Fruit fly (Drosophila melanogaster) whole organism, prepupa: ENCODE measurements around the gene CG5346.
A peak's percentile ranks its signal among the peaks of the same experiment; 100 is the strongest.

ENCODE experiments used
- Blimp-1 ChIP-seq: fragments of 200-800 bp; sonication (Bioruptor generic); optimal IDR thresholded peaks from 3 replicates; lab custom pipeline; 2017; ENCODE audit warnings: missing biosample characterization, missing genetic modification characterization, mild to moderate bottlenecking, moderate library complexity, missing genetic modification reagents
- CG10631 ChIP-seq: fragments of 200-800 bp; sonication (Bioruptor generic); optimal IDR thresholded peaks from 2 replicates; lab custom pipeline; 2016; ENCODE audit warnings: missing biosample characterization, missing genetic modification characterization
- CG10669 ChIP-seq: fragments of 200-800 bp; sonication (Bioruptor generic); optimal IDR thresholded peaks from 3 replicates; lab custom pipeline; 2018; ENCODE audit warnings: missing biosample characterization, mild to moderate bottlenecking, missing genetic modification characterization, moderate library complexity
- CG11294 ChIP-seq: fragments of 200-800 bp; sonication (Bioruptor generic); IDR thresholded peaks from 2 replicates; pipeline ENCODE4 v1.3.6; 2022; ENCODE audit warnings: missing biosample characterization, missing genetic modification characterization
- CG11762 ChIP-seq: fragments of 200-800 bp; sonication (Bioruptor generic); optimal IDR thresholded peaks from 3 replicates; lab custom pipeline; 2016; ENCODE audit warnings: missing biosample characterization, missing genetic modification characterization; ENCODE audit not compliant: insufficient read depth
- CG11902 ChIP-seq: fragments of 200-800 bp; sonication (Bioruptor generic); optimal IDR thresholded peaks from 3 replicates; lab custom pipeline; 2016; ENCODE audit warnings: missing biosample characterization, missing genetic modification characterization
- CG15336 ChIP-seq: fragments of 200-800 bp; sonication (Bioruptor generic); IDR thresholded peaks from 2 replicates; pipeline ENCODE4 v1.3.6; 2022; ENCODE audit warnings: missing biosample characterization, missing genetic modification characterization
- CG1621 ChIP-seq: fragments of 200-800 bp; sonication (Bioruptor generic); optimal IDR thresholded peaks from 3 replicates; lab custom pipeline; 2018; ENCODE audit warnings: missing biosample characterization, mild to moderate bottlenecking, missing genetic modification characterization
- CG3032 ChIP-seq: fragments of 200-800 bp; optimal IDR thresholded peaks from 2 replicates; lab custom pipeline; 2019; ENCODE audit warnings: missing biosample characterization, mild to moderate bottlenecking, missing genetic modification characterization, moderate library complexity
- CG31627 ChIP-seq: fragments of 200-800 bp; sonication (Bioruptor generic); optimal IDR thresholded peaks from 3 replicates; lab custom pipeline; 2016; ENCODE audit warnings: missing biosample characterization, missing genetic modification characterization
- CG32006 ChIP-seq: fragments of 200-800 bp; sonication (Bioruptor generic); optimal IDR thresholded peaks from 3 replicates; lab custom pipeline; 2017; ENCODE audit warnings: missing biosample characterization, mild to moderate bottlenecking, missing genetic modification characterization
- CG34406 ChIP-seq: fragments of 200-800 bp; sonication (Bioruptor generic); optimal IDR thresholded peaks from 3 replicates; lab custom pipeline; 2016; ENCODE audit warnings: missing biosample characterization, missing genetic modification characterization
- CG6163 ChIP-seq: fragments of 200-800 bp; sonication (Bioruptor generic); IDR thresholded peaks from 3 replicates; pipeline ENCODE4 v1.3.6; 2022; ENCODE audit warnings: missing biosample characterization, missing genetic modification characterization
- CG6276 ChIP-seq: fragments of 200-800 bp; sonication (Bioruptor generic); optimal IDR thresholded peaks from 2 replicates; lab custom pipeline; 2017; ENCODE audit warnings: missing biosample characterization, mild to moderate bottlenecking, missing genetic modification characterization
- CG6808 ChIP-seq: fragments of 200-800 bp; sonication (Bioruptor generic); optimal IDR thresholded peaks from 3 replicates; lab custom pipeline; 2017; ENCODE audit warnings: missing biosample characterization, missing genetic modification characterization, mild to moderate bottlenecking, moderate library complexity, missing genetic modification reagents
- CG8119 ChIP-seq: fragments of 200-800 bp; sonication (Bioruptor generic); IDR thresholded peaks from 3 replicates; pipeline ENCODE4 v1.3.6; 2022; ENCODE audit warnings: missing biosample characterization, missing genetic modification characterization
- CG8632 ChIP-seq: fragments of 200-800 bp; sonication (Bioruptor generic); optimal IDR thresholded peaks from 3 replicates; lab custom pipeline; 2016; ENCODE audit warnings: missing biosample characterization, missing genetic modification characterization
- CG9139 ChIP-seq: fragments of 200-800 bp; sonication (Bioruptor generic); optimal IDR thresholded peaks from 3 replicates; lab custom pipeline; 2017; ENCODE audit warnings: missing biosample characterization, mild to moderate bottlenecking, missing genetic modification characterization
- Eip75B ChIP-seq: fragments of 200-800 bp; sonication (Bioruptor generic); optimal IDR thresholded peaks from 3 replicates; lab custom pipeline; 2016; ENCODE audit warnings: missing biosample characterization, missing genetic modification characterization
- Eip78C ChIP-seq: fragments of 200-800 bp; sonication (Bioruptor generic); peaks from one replicate; lab custom pipeline; 2016; ENCODE audit warnings: missing biosample characterization, missing genetic modification characterization
- Eip93F ChIP-seq: fragments of 200-800 bp; sonication (Bioruptor generic); optimal IDR thresholded peaks from 2 replicates; lab custom pipeline; 2016; ENCODE audit warnings: missing biosample characterization, mild to moderate bottlenecking, missing genetic modification characterization
- Ets96B ChIP-seq: fragments of 200-800 bp; optimal IDR thresholded peaks from 2 replicates; lab custom pipeline; 2019; ENCODE audit warnings: missing biosample characterization, mild to moderate bottlenecking, missing genetic modification characterization, moderate library complexity
- Gug ChIP-seq: fragments of 200-800 bp; sonication (Bioruptor generic); IDR thresholded peaks from 2 replicates; pipeline ENCODE4 v1.3.6; 2022; ENCODE audit warnings: missing biosample characterization, missing genetic modification characterization
- Hr4 ChIP-seq: fragments of 200-800 bp; sonication (Bioruptor generic); optimal IDR thresholded peaks from 3 replicates; lab custom pipeline; 2016; ENCODE audit warnings: missing biosample characterization, missing genetic modification characterization
- Met ChIP-seq: fragments of 200-800 bp; sonication (Bioruptor generic); optimal IDR thresholded peaks from 3 replicates; lab custom pipeline; 2016; ENCODE audit warnings: missing biosample characterization, missing genetic modification characterization
- OdsH ChIP-seq: fragments of 200-800 bp; sonication (Bioruptor generic); optimal IDR thresholded peaks from 3 replicates; lab custom pipeline; 2016; ENCODE audit warnings: missing biosample characterization, missing genetic modification characterization
- Sox102F ChIP-seq: fragments of 200-800 bp; sonication (Bioruptor generic); optimal IDR thresholded peaks from 2 replicates; lab custom pipeline; 2016; ENCODE audit warnings: missing biosample characterization, mild to moderate bottlenecking, missing genetic modification characterization
- Sox14 ChIP-seq: fragments of 200-800 bp; sonication (Bioruptor generic); optimal IDR thresholded peaks from 3 replicates; lab custom pipeline; 2016; ENCODE audit warnings: missing biosample characterization, missing genetic modification characterization
- Sox15 ChIP-seq: fragments of 200-800 bp; sonication (Bioruptor generic); optimal IDR thresholded peaks from 3 replicates; lab custom pipeline; 2016; ENCODE audit warnings: missing biosample characterization, missing genetic modification characterization
- achi ChIP-seq: fragments of 200-800 bp; sonication (Bioruptor generic); optimal IDR thresholded peaks from 3 replicates; lab custom pipeline; 2016; ENCODE audit warnings: missing biosample characterization, missing genetic modification characterization
- acj6 ChIP-seq: fragments of 200-800 bp; sonication (Bioruptor generic); optimal IDR thresholded peaks from 3 replicates; lab custom pipeline; 2016; ENCODE audit warnings: missing biosample characterization, missing genetic modification characterization
- dac ChIP-seq: fragments of 200-800 bp; sonication (Bioruptor generic); optimal IDR thresholded peaks from 2 replicates; lab custom pipeline; 2017; ENCODE audit warnings: missing biosample characterization, mild to moderate bottlenecking, missing genetic modification characterization
- dsx ChIP-seq: fragments of 200-800 bp; optimal IDR thresholded peaks from 3 replicates; lab custom pipeline; 2019; ENCODE audit warnings: missing biosample characterization, mild to moderate bottlenecking, missing genetic modification characterization, moderate library complexity; ENCODE audit not compliant: poor library complexity, severe bottlenecking
- eg ChIP-seq: fragments of 200-800 bp; sonication (Bioruptor generic); IDR thresholded peaks from 3 replicates; pipeline ENCODE4 v1.3.6; 2022; ENCODE audit warnings: missing biosample characterization, missing genetic modification characterization
- esn ChIP-seq: fragments of 200-800 bp; sonication (Bioruptor generic); optimal IDR thresholded peaks from 2 replicates; lab custom pipeline; 2016; ENCODE audit warnings: missing biosample characterization, mild to moderate bottlenecking, missing genetic modification characterization, moderate library complexity
- fd59A ChIP-seq: fragments of 200-800 bp; sonication (Bioruptor generic); optimal IDR thresholded peaks from 2 replicates; lab custom pipeline; 2017; ENCODE audit warnings: missing biosample characterization, mild to moderate bottlenecking, missing genetic modification characterization, missing genetic modification reagents
- fd85E ChIP-seq: fragments of 200-800 bp; sonication (Bioruptor generic); optimal IDR thresholded peaks from 3 replicates; lab custom pipeline; 2016; ENCODE audit warnings: missing biosample characterization, missing genetic modification characterization
- lz ChIP-seq: fragments of 200-800 bp; sonication (Bioruptor generic); optimal IDR thresholded peaks from 3 replicates; lab custom pipeline; 2016; ENCODE audit warnings: missing biosample characterization, missing genetic modification characterization
- net ChIP-seq: fragments of 200-800 bp; sonication (Bioruptor generic); optimal IDR thresholded peaks from 3 replicates; lab custom pipeline; 2016; ENCODE audit warnings: missing biosample characterization, missing genetic modification characterization
- salr ChIP-seq, 2 experiments: fragments of 200-800 bp; sonication (Bioruptor generic); optimal IDR thresholded peaks; 3 replicates each; lab custom pipeline; 2016 to 2018; ENCODE audit warnings: missing biosample characterization in 2 of 2, missing genetic modification characterization in 2 of 2, mild to moderate bottlenecking in 1 of 2
- ss ChIP-seq, 2 experiments: fragments of 200-800 bp; sonication (Bioruptor generic); optimal IDR thresholded peaks; 2 replicates in 1 of 2; 3 replicates in 1 of 2; lab custom pipeline; 2017 to 2018; ENCODE audit warnings: mild to moderate bottlenecking in 2 of 2, missing biosample characterization in 2 of 2, missing genetic modification characterization in 2 of 2, moderate library complexity in 1 of 2
- svp ChIP-seq: fragments of 200-800 bp; sonication (Bioruptor generic); peaks from one replicate; lab custom pipeline; 2016; ENCODE audit warnings: missing biosample characterization, missing genetic modification characterization
- topi ChIP-seq: fragments of 200-800 bp; sonication (Bioruptor generic); optimal IDR thresholded peaks from 3 replicates; lab custom pipeline; 2016; ENCODE audit warnings: missing biosample characterization, missing genetic modification characterization
- vri ChIP-seq: fragments of 200-800 bp; sonication (Bioruptor generic); optimal IDR thresholded peaks from 3 replicates; lab custom pipeline; 2016; ENCODE audit warnings: missing biosample characterization, mild to moderate bottlenecking, missing genetic modification characterization

The CG5346 gene

DNA sequence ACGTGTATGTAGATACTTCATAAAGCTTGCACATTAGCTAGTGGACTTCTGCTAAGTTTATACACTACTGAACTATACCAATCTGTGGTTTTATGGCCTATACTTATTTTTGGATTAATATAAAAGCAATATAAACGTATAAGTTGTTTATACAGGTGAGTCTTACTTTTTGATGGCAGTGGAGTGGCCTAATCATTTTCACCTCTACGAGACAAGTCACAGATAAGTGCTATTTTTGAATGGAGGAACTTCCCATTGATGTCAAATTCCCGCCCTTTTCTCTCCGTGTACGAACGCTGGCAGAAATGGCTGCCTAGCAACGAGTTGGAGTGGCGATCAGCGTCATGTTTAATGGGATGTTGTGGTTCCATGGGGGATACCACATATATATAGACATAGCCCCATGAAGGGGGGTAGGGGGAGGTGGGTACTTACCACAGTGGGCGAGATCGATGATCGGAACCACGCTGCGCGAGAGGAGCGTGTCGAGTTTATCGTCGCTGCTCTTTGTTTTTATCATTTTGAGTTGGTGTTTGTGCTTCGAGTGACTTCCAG, 2.0 kb downstream of the CG5346 start (continued):
- TF ChIP-seq CG32006 (GFP tag; lab: Kevin White, UChicago) (peak; percentile 67), CG1621 (peak; percentile 8), Hr4 (GFP tag; lab: Kevin White, UChicago) (peak; percentile 45), salr (GFP tag; optimal IDR thresholded peaks at IDR 0.05; lab: Kevin White, UChicago) (peak in 1 of 2 experiments; percentile 63), dsx (GFP tag; lab: Kevin White, UChicago) (no peak), Eip78C (GFP tag; lab: Kevin White, UChicago) (peak; percentile 91), vri (GFP tag; lab: Kevin White, UChicago) (no peak), Sox14 (peak; percentile 17)

- no peak for TF ChIP-seq achi (GFP tag; lab: Kevin White, UChicago)
- no peak for TF ChIP-seq CG10669 (GFP tag; lab: Kevin White, UChicago)
- no peak for TF ChIP-seq net (GFP tag; lab: Kevin White, UChicago)
- no peak for TF ChIP-seq eg (GFP tag; lab: Robert Waterston, UW)
- TF ChIP-seq CG9139 (GFP tag; lab: Kevin White, UChicago), result no peak
- peak; percentile 14 for TF ChIP-seq lz (GFP tag; lab: Kevin White, UChicago)
- TF ChIP-seq CG15336 (GFP tag; lab: Robert Waterston, UW), result no peak
- TF ChIP-seq Sox15 (GFP tag; lab: Kevin White, UChicago), result no peak
- TF ChIP-seq CG11902 (GFP tag; lab: Kevin White, UChicago), result no peak
- TF ChIP-seq dac (GFP tag; lab: Kevin White, UChicago), result no peak
- no peak for TF ChIP-seq Met (GFP tag; lab: Kevin White, UChicago)
- TF ChIP-seq CG8119 (GFP tag; lab: Robert Waterston, UW), result no peak
- TF ChIP-seq CG6276 (GFP tag; lab: Kevin White, UChicago), result no peak
- TF ChIP-seq CG34406, result no peak
- TF ChIP-seq fd85E (GFP tag; lab: Kevin White, UChicago), result no peak
- TF ChIP-seq Ets96B (tag; lab: Kevin White, UChicago), result no peak
- TF ChIP-seq CG31627 (GFP tag; lab: Kevin White, UChicago), result no peak
- no peak for TF ChIP-seq topi
- no peak for TF ChIP-seq Blimp-1 (GFP tag; lab: Kevin White, UChicago)
- TF ChIP-seq ss (GFP tag; optimal IDR thresholded peaks at IDR 0.05; lab: Kevin White, UChicago), result peak in 1 of 2 experiments; percentile 20
- no peak for TF ChIP-seq esn (GFP tag; lab: Kevin White, UChicago)
- no peak for TF ChIP-seq Eip75B (GFP tag; lab: Kevin White, UChicago)
- no peak for TF ChIP-seq Gug (GFP tag; lab: Robert Waterston, UW)
- no peak for TF ChIP-seq acj6 (GFP tag; lab: Kevin White, UChicago)
- TF ChIP-seq CG10631 (GFP tag; lab: Kevin White, UChicago), result no peak
- 0 out of 3 replicates have a peak, but pooled peaks have one; percentile 26 for TF ChIP-seq CG6163 (GFP tag; lab: Robert Waterston, UW)
- TF ChIP-seq vri (GFP tag; lab: Kevin White, UChicago), result peak; percentile 2
- no peak for TF ChIP-seq CG11294 (GFP tag; lab: Robert Waterston, UW)
- no peak for TF ChIP-seq Eip93F (GFP tag; lab: Kevin White, UChicago)
- no peak for TF ChIP-seq CG1621
- TF ChIP-seq Hr4 (GFP tag; lab: Kevin White, UChicago), result no peak
- no peak for TF ChIP-seq OdsH
- TF ChIP-seq CG8632 (GFP tag; lab: Kevin White, UChicago), result no peak
- TF ChIP-seq svp (GFP tag; lab: Kevin White, UChicago), result no peak
- TF ChIP-seq fd59A (GFP tag; lab: Kevin White, UChicago), result no peak
- TF ChIP-seq CG6808, result peak; percentile 27
- no peak for TF ChIP-seq CG32006 (GFP tag; lab: Kevin White, UChicago)
- no peak for TF ChIP-seq CG11762 (GFP tag; lab: Kevin White, UChicago)
- TF ChIP-seq Sox14, result no peak
- no peak for TF ChIP-seq CG3032 (tag; lab: Kevin White, UChicago)
- no peak for TF ChIP-seq Sox102F (GFP tag; lab: Kevin White, UChicago)
- TF ChIP-seq, all 60 proteins: peak for 5
Observed at dm6 chr3R:22525546-22526352, 2.7 kb downstream of the CG5346 start.
